Worm (Caenorhabditis elegans): Measurements from ENCODE around the gene ZK945.6.

ce11 chrII:10155106-10155505 is 48.3 kb upstream of the ZK945.6 start, which contains the start of gene nlp-63:
- TF ChIP-seq lin-11 (tag; optimal IDR thresholded peaks at IDR 0.05) (no peak), lim-6 (tag; optimal IDR thresholded peaks at IDR 0.05) (no peak), hlh-8 (tag; optimal IDR thresholded peaks at IDR 0.05) (no peak), tbx-7 (tag; optimal IDR thresholded peaks at IDR 0.05) (no peak), ceh-45 (GFP tag; IDR thresholded peaks at IDR 0.05) (no peak)
